Worm (Caenorhabditis elegans) whole organism, L1 larva: Measurements from ENCODE around the gene cpna-5.

ENCODE experiments used
- C04F5.9 ChIP-seq: sonication (generic microtip); optimal IDR thresholded peaks from 2 replicates; lab custom pipeline; 2016; ENCODE audit warnings: missing genetic modification characterization, missing compliant biosample characterization
- F16B12.6 ChIP-seq: fragments of 150-350 bp; optimal IDR thresholded peaks from 2 replicates; lab custom pipeline; 2014; ENCODE audit warnings: missing biosample characterization, missing genetic modification characterization
- Y116A8C.19 ChIP-seq: sonication (generic microtip); optimal IDR thresholded peaks from 2 replicates; lab custom pipeline; 2016; ENCODE audit warnings: missing compliant biosample characterization, missing genetic modification characterization, borderline replicate concordance
- aly-2 ChIP-seq: fragments of 150-350 bp; optimal IDR thresholded peaks from 2 replicates; lab custom pipeline; 2014; ENCODE audit warnings: missing biosample characterization, missing genetic modification characterization
- ama-1 ChIP-seq: fragments of 150-350 bp; optimal IDR thresholded peaks from 2 replicates; lab custom pipeline; 2014
- blmp-1 ChIP-seq: fragments of 150-350 bp; optimal IDR thresholded peaks from 2 replicates; lab custom pipeline; 2014; ENCODE audit warnings: missing biosample characterization, missing genetic modification characterization
- ceh-63 ChIP-seq: fragments of 200-800 bp; sonication (Bioruptor generic); optimal IDR thresholded peaks from 2 replicates; lab custom pipeline; 2018; ENCODE audit warnings: mild to moderate bottlenecking, missing genetic modification characterization, missing compliant biosample characterization
- ceh-82 ChIP-seq, 3 experiments: fragments of 150-350 bp in 1 of 3; sonication (generic microtip) in 2 of 3; optimal IDR thresholded peaks; 2 replicates each; lab custom pipeline; 2014 to 2017; ENCODE audit warnings: missing biosample characterization in 3 of 3, missing genetic modification characterization in 3 of 3
- dpl-1 ChIP-seq, 3 experiments: fragments of 150-350 bp in 2 of 3; sonication (generic microtip) in 1 of 3; optimal IDR thresholded peaks; 2 replicates each; lab custom pipeline; 2014 to 2017; ENCODE audit warnings: missing biosample characterization in 3 of 3, missing genetic modification characterization in 3 of 3, missing genetic modification reagents in 3 of 3
- efl-1 ChIP-seq, 4 experiments: fragments of 150-350 bp; optimal IDR thresholded peaks in 3 of 4; peaks in 1 of 4; 1 replicate in 1 of 4; 2 replicates in 3 of 4; lab custom pipeline; 2014; ENCODE audit warnings: missing biosample characterization in 2 of 4, missing genetic modification characterization in 2 of 4, missing genetic modification reagents in 2 of 4
- efl-3 ChIP-seq: fragments of 200-800 bp; sonication (Bioruptor generic); optimal IDR thresholded peaks from 2 replicates; lab custom pipeline; 2018; ENCODE audit warnings: mild to moderate bottlenecking, missing genetic modification characterization, missing compliant biosample characterization
- egl-27 ChIP-seq, 2 experiments: fragments of 150-350 bp in 1 of 2; sonication (generic microtip); optimal IDR thresholded peaks; 3 replicates each; lab custom pipeline; 2017 to 2018; ENCODE audit warnings: missing biosample characterization in 2 of 2, missing genetic modification characterization in 2 of 2, missing genetic modification reagents in 2 of 2
- elt-2 ChIP-seq: sonication (generic microtip); optimal IDR thresholded peaks from 2 replicates; lab custom pipeline; 2016; ENCODE audit warnings: missing genetic modification characterization, mild to moderate bottlenecking, inconsistent platforms, missing compliant biosample characterization, missing genetic modification reagents
- elt-3 ChIP-seq, 6 experiments: fragments of 150-350 bp in 1 of 6; sonication (generic microtip); optimal IDR thresholded peaks; 2 replicates each; lab custom pipeline; 2017 to 2018; ENCODE audit warnings: missing biosample characterization in 6 of 6, missing genetic modification characterization in 6 of 6, inconsistent platforms in 1 of 6
- ets-5 ChIP-seq: fragments of 200-800 bp; sonication (Bioruptor generic); IDR thresholded peaks from 2 replicates; pipeline ENCODE4 v1.3.6; 2022; ENCODE audit warnings: missing genetic modification characterization, missing compliant biosample characterization
- fkh-10 ChIP-seq: sonication (generic microtip); optimal IDR thresholded peaks from 2 replicates; lab custom pipeline; 2017; ENCODE audit warnings: missing biosample characterization, missing genetic modification reagents, missing genetic modification characterization
- fkh-4 ChIP-seq: sonication (generic microtip); optimal IDR thresholded peaks from 2 replicates; lab custom pipeline; 2016; ENCODE audit warnings: missing compliant biosample characterization, missing genetic modification characterization, borderline replicate concordance
- fkh-8 ChIP-seq: sonication (generic microtip); optimal IDR thresholded peaks from 2 replicates; lab custom pipeline; 2016; ENCODE audit warnings: mild to moderate bottlenecking, missing genetic modification characterization, missing compliant biosample characterization
- hlh-17 ChIP-seq: fragments of 200-800 bp; sonication (Bioruptor generic); optimal IDR thresholded peaks from 2 replicates; lab custom pipeline; 2018; ENCODE audit warnings: missing genetic modification characterization, mild to moderate bottlenecking, missing compliant biosample characterization, moderate library complexity, borderline replicate concordance
- isw-1 ChIP-seq: fragments of 200-800 bp; sonication (Bioruptor generic); IDR thresholded peaks from 2 replicates; pipeline ENCODE4 v1.3.6; 2022; ENCODE audit warnings: missing genetic modification characterization, missing compliant biosample characterization
- lin-15B ChIP-seq: fragments of 150-350 bp; sonication (generic microtip); optimal IDR thresholded peaks from 3 replicates; lab custom pipeline; 2014; ENCODE audit warnings: missing biosample characterization, missing genetic modification characterization
- lin-35 ChIP-seq, 2 experiments: fragments of 150-350 bp; optimal IDR thresholded peaks; 2 replicates each; lab custom pipeline; 2014; ENCODE audit warnings: missing biosample characterization in 2 of 2, missing genetic modification characterization in 2 of 2, missing genetic modification reagents in 2 of 2
- lin-39 ChIP-seq: fragments of 150-350 bp; optimal IDR thresholded peaks from 2 replicates; lab custom pipeline; 2014; ENCODE audit warnings: missing biosample characterization, missing genetic modification reagents, missing genetic modification characterization
- lir-3 ChIP-seq: sonication (generic microtip); optimal IDR thresholded peaks from 2 replicates; lab custom pipeline; 2016; ENCODE audit warnings: mild to moderate bottlenecking, missing genetic modification characterization, moderate library complexity, missing compliant biosample characterization; ENCODE audit not compliant: poor library complexity
- lsy-2 ChIP-seq, 2 experiments: fragments of 150-350 bp; optimal IDR thresholded peaks; 2 replicates each; lab custom pipeline; 2014; ENCODE audit warnings: missing biosample characterization in 2 of 2, missing genetic modification characterization in 2 of 2
- mef-2 ChIP-seq: fragments of 150-350 bp; optimal IDR thresholded peaks from 2 replicates; lab custom pipeline; 2014; ENCODE audit warnings: missing biosample characterization, missing genetic modification characterization
- mep-1 ChIP-seq: fragments of 150-350 bp; optimal IDR thresholded peaks from 2 replicates; lab custom pipeline; 2014; ENCODE audit warnings: missing biosample characterization, missing genetic modification characterization
- nhr-19 ChIP-seq: fragments of 200-800 bp; sonication (Bioruptor generic); conservative IDR thresholded peaks from 2 replicates; pipeline ENCODE4 v1.3.6; 2022; ENCODE audit warnings: missing genetic modification characterization, missing compliant biosample characterization
- nhr-20 ChIP-seq: sonication (generic microtip); optimal IDR thresholded peaks from 2 replicates; lab custom pipeline; 2016; ENCODE audit warnings: mild to moderate bottlenecking, missing genetic modification characterization, missing compliant biosample characterization
- nhr-28 ChIP-seq: fragments of 150-350 bp; optimal IDR thresholded peaks from 2 replicates; lab custom pipeline; 2014; ENCODE audit warnings: missing biosample characterization, missing genetic modification characterization
- nhr-47 ChIP-seq: sonication (generic microtip); optimal IDR thresholded peaks from 2 replicates; lab custom pipeline; 2016; ENCODE audit warnings: mild to moderate bottlenecking, missing genetic modification characterization, moderate library complexity, missing compliant biosample characterization
- nhr-77 ChIP-seq: fragments of 150-350 bp; optimal IDR thresholded peaks from 2 replicates; lab custom pipeline; 2014; ENCODE audit warnings: missing biosample characterization, missing genetic modification characterization
- nhr-85 ChIP-seq: sonication (generic microtip); peaks from one replicate; lab custom pipeline; 2016; ENCODE audit warnings: missing genetic modification characterization, inconsistent platforms, missing compliant biosample characterization
- nhr-90 ChIP-seq: sonication (generic microtip); optimal IDR thresholded peaks from 2 replicates; lab custom pipeline; 2016; ENCODE audit warnings: mild to moderate bottlenecking, missing genetic modification characterization, missing compliant biosample characterization; ENCODE audit not compliant: poor library complexity
- pqm-1 ChIP-seq: sonication (generic microtip); optimal IDR thresholded peaks from 3 replicates; lab custom pipeline; 2017; ENCODE audit warnings: missing biosample characterization, missing genetic modification characterization
- rnt-1 ChIP-seq: sonication (generic microtip); optimal IDR thresholded peaks from 2 replicates; lab custom pipeline; 2016; ENCODE audit warnings: mild to moderate bottlenecking, missing genetic modification characterization, moderate library complexity, missing compliant biosample characterization
- snpc-4 ChIP-seq: fragments of 150-350 bp; optimal IDR thresholded peaks from 2 replicates; lab custom pipeline; 2014; ENCODE audit warnings: missing biosample characterization, missing genetic modification characterization
- snu-23 ChIP-seq: sonication (generic microtip); optimal IDR thresholded peaks from 2 replicates; lab custom pipeline; 2016; ENCODE audit warnings: missing genetic modification characterization, missing compliant biosample characterization
- sox-4 ChIP-seq: sonication (generic microtip); optimal IDR thresholded peaks from 2 replicates; lab custom pipeline; 2016; ENCODE audit warnings: missing genetic modification characterization, missing compliant biosample characterization
- tlp-1 ChIP-seq: fragments of 150-350 bp; optimal IDR thresholded peaks from 2 replicates; lab custom pipeline; 2014; ENCODE audit warnings: missing biosample characterization, missing genetic modification characterization
- unc-130 ChIP-seq: fragments of 150-350 bp; optimal IDR thresholded peaks from 2 replicates; lab custom pipeline; 2017; ENCODE audit warnings: missing biosample characterization, missing genetic modification characterization, inconsistent platforms
- vab-15 ChIP-seq: sonication (generic microtip); optimal IDR thresholded peaks from 2 replicates; lab custom pipeline; 2017; ENCODE audit warnings: missing genotype, mild to moderate bottlenecking, missing genetic modification characterization, missing compliant biosample characterization
- xbp-1 ChIP-seq: sonication (generic microtip); optimal IDR thresholded peaks from 2 replicates; lab custom pipeline; 2016; ENCODE audit warnings: missing genetic modification characterization, missing compliant biosample characterization
- ztf-11 ChIP-seq, 2 experiments: sonication (generic microtip); optimal IDR thresholded peaks; 2 replicates each; lab custom pipeline; 2016 to 2017; ENCODE audit warnings: missing genetic modification characterization in 2 of 2, missing biosample characterization in 1 of 2, missing compliant biosample characterization in 1 of 2

cpna-5 gene

DNA sequence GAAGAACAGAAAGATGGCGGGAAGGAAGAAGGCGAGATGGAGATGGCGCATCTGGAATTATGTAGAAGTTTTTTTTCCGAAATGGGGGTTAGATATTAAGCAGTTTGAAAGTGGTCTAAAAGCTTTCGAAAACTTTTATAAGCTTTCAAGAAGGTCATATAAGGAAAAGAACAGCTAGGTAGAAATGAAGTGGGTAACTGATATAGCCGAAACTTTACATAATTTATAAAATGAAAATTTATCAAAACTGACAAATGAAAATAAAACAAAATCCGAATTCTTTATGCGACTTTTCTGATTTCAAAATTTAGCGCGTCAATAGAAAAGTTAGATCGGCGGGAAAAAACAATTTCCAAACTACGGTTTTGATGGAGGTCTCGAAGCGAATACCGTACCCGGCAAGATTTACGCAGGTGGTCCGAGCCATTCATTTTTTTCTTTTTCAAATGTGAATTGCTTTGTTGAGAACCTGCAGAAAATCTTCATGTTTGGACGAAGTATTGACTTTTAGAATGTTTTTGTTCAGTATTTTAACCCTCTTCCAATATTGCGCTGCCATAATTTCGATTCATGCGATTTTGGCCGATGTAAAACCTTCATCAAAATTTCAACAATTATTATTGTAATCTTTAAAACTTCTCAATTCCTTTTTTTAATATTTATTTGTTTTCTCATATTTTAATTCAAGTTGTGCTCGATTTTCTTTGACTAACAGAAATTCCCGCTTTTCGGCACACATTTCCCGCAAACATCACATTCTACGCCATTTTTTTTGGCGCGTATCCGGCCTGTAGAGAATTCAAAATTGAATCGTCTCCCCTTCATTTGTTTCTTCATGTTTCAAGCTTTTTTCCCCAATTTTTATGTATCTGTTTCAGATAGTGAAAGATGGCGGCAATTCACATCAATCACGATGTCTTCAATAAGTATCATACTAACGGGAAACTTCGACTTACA, 54.4 kb downstream of the cpna-5 start, which contains the start of the genes F18A1.7 and rpa-1:
Gene F18A1.7, minus strand, starts transcription at position 51 of the 957 bp plus-strand sequence.
Gene rpa-1, plus strand, starts transcription at position 879 of the 957 bp plus-strand sequence.
- TF ChIP-seq Y116A8C.19 (tag; lab: Kevin White, UChicago), result no peak
- TF ChIP-seq dpl-1 (GFP tag; optimal IDR thresholded peaks at IDR 0.05; lab: Kevin White, UChicago), result peak; percentile 53 to 82 (median 71)
- no peak for TF ChIP-seq hlh-17 (GFP tag; lab: Kevin White, UChicago)
- TF ChIP-seq lin-39 (tag; lab: Kevin White, UChicago), result no peak
- no peak for TF ChIP-seq xbp-1 (tag; lab: Kevin White, UChicago)
- peak; percentile 25 for TF ChIP-seq mep-1 (tag; lab: Kevin White, UChicago)
- no peak for TF ChIP-seq nhr-20
- no peak for TF ChIP-seq sox-4
- TF ChIP-seq nhr-47 (tag; lab: Kevin White, UChicago), result no peak
- TF ChIP-seq nhr-77 (tag; lab: Kevin White, UChicago), result no peak
- peak; percentile 15 for TF ChIP-seq snu-23 (GFP tag; lab: Kevin White, UChicago)
- TF ChIP-seq blmp-1, result peak; percentile 39
- TF ChIP-seq nhr-90 (tag; lab: Kevin White, UChicago), result no peak
- TF ChIP-seq ama-1 (lab: Kevin White, UChicago), result no peak
- no peak for TF ChIP-seq elt-2 (tag; lab: Kevin White, UChicago)
- peak; percentile 36 to 54 for TF ChIP-seq efl-1 (optimal IDR thresholded peaks at IDR 0.05; lab: Kevin White, UChicago)
- TF ChIP-seq efl-1 (GFP tag; optimal IDR thresholded peaks at IDR 0.05 in 1 of 2; lab: Kevin White, UChicago), result peak; percentile 9 to 62
- no peak for TF ChIP-seq vab-15
- TF ChIP-seq unc-130 (tag; lab: Kevin White, UChicago), result no peak
- no peak for TF ChIP-seq aly-2
- TF ChIP-seq lin-15B (tag; lab: Kevin White, UChicago), result no peak
- TF ChIP-seq ceh-82 (tag; optimal IDR thresholded peaks at IDR 0.05; lab: Kevin White, UChicago), result no peak
- no peak for TF ChIP-seq nhr-28 (tag; lab: Kevin White, UChicago)
- no peak for TF ChIP-seq nhr-85 (tag; lab: Kevin White, UChicago)
- peak; percentile 78 for TF ChIP-seq F16B12.6 (tag; lab: Kevin White, UChicago)
- TF ChIP-seq efl-3 (GFP tag; lab: Kevin White, UChicago), result no peak
- no peak for TF ChIP-seq pqm-1 (tag; lab: Kevin White, UChicago)
- no peak for TF ChIP-seq fkh-8 (tag; lab: Kevin White, UChicago)
- no peak for TF ChIP-seq elt-3 (tag; optimal IDR thresholded peaks at IDR 0.05; lab: Kevin White, UChicago)
- no peak for TF ChIP-seq lir-3
- peak; percentile 59 to 76 for TF ChIP-seq lin-35 (GFP tag; optimal IDR thresholded peaks at IDR 0.05; lab: Kevin White, UChicago)
- TF ChIP-seq nhr-19 (GFP tag; lab: Robert Waterston, UW), result no peak
- peak; percentile 11 to 60 for TF ChIP-seq lsy-2 (tag; optimal IDR thresholded peaks at IDR 0.05; lab: Kevin White, UChicago)

DNA sequence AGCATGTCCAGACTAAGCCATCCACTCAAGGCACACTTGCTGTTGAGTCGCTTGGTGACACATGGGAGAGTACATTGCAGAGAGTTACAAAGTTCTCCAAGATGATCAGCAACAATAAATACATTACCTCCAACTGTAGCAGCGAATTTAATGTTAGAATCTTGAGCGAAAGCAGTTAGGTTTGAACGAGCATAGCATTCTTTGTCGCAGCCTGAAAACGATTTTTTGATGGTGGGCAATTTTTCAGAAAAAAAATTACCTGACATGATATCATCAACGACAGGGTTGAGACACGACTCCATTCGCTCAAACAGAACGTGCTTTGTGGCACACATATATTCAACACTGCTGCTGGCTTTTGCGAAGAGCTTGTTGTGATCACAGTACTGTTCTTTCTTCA, 55.4 kb downstream of the cpna-5 start:
- TF ChIP-seq isw-1 (GFP tag; lab: Robert Waterston, UW), result no peak
- no peak for TF ChIP-seq efl-1 (optimal IDR thresholded peaks at IDR 0.05; lab: Kevin White, UChicago)
- peak in 1 of 2 experiments; percentile 51 for TF ChIP-seq efl-1 (GFP tag; optimal IDR thresholded peaks at IDR 0.05 in 1 of 2; lab: Kevin White, UChicago)

DNA sequence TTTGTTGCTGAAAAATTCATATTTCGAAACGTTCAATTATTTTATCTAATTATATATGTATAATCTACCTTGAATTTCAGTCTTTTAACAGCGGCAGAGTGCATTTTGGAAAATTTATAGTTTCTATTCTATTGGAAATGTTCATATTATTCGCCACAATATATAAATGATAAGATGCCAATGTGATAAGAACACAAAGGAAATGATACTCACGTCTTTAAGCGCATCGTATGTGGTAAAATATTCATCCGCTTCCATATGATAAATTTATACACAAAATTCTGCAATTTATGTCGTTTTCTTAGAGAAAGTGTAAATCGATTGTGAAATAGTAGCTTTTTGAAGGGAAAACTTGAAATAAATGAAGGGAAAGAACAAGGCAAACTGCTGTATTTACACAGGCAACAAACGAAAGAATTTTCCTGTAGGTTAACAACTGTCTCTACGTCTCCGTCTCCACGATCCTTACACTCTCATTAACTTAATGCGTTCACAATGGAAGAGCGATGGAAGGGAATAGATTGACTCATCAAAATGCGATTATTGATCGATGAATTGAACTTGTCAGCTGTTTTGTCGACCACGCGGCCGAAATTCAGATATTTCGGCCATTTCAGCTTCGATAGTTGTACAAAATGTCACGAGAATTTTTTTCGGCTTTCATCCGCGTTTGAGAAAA, 56.2 kb downstream of the cpna-5 start, which contains the start of gene alfa-1:
Gene alfa-1, minus strand, starts transcription at position 515 of the 679 bp plus-strand sequence.
- TF ChIP-seq C04F5.9 (tag; lab: Kevin White, UChicago) (no peak), efl-1 (optimal IDR thresholded peaks at IDR 0.05; lab: Kevin White, UChicago) (peak in 1 of 2 experiments; percentile 5), efl-1 (GFP tag; optimal IDR thresholded peaks at IDR 0.05 in 1 of 2; lab: Kevin White, UChicago) (peak in 1 of 2 experiments; percentile 30), mef-2 (tag; lab: Kevin White, UChicago) (no peak), nhr-19 (GFP tag; lab: Robert Waterston, UW) (no peak), ets-5 (GFP tag; lab: Robert Waterston, UW) (no peak), rnt-1 (tag; lab: Kevin White, UChicago) (peak; percentile 46), dpl-1 (GFP tag; optimal IDR thresholded peaks at IDR 0.05; lab: Kevin White, UChicago) (peak; percentile 8 to 31 (median 17)), tlp-1 (tag; lab: Kevin White, UChicago) (no peak), lin-35 (GFP tag; optimal IDR thresholded peaks at IDR 0.05; lab: Kevin White, UChicago) (peak; percentile 27 to 39), fkh-10 (GFP tag; lab: Kevin White, UChicago) (no peak), snu-23 (GFP tag; lab: Kevin White, UChicago) (peak; percentile 41), ztf-11 (tag; optimal IDR thresholded peaks at IDR 0.05; lab: Kevin White, UChicago) (no peak), fkh-4 (tag; lab: Kevin White, UChicago) (no peak), ceh-82 (tag; optimal IDR thresholded peaks at IDR 0.05; lab: Kevin White, UChicago) (no peak), egl-27 (tag; optimal IDR thresholded peaks at IDR 0.05; lab: Kevin White, UChicago) (no peak), snpc-4 (tag; lab: Kevin White, UChicago) (no peak), ceh-63 (GFP tag; lab: Kevin White, UChicago) (no peak)
